Worm (Caenorhabditis elegans) whole organism, L3 larva: ENCODE data around the gene smg-3.

Source experiments
- R02D3.7 ChIP-seq: fragments of 150-350 bp; optimal IDR thresholded peaks from 2 replicates; lab custom pipeline; 2014; ENCODE audit warnings: missing biosample characterization, missing genetic modification characterization
- ZK546.5 ChIP-seq: sonication (generic microtip); optimal IDR thresholded peaks from 2 replicates; lab custom pipeline; 2017; ENCODE audit warnings: missing biosample characterization, missing genetic modification characterization
- aly-2 ChIP-seq: fragments of 150-350 bp; optimal IDR thresholded peaks from 2 replicates; lab custom pipeline; 2014; ENCODE audit warnings: missing biosample characterization, missing genetic modification characterization
- ama-1 ChIP-seq: fragments of 150-350 bp; optimal IDR thresholded peaks from 2 replicates; lab custom pipeline; 2018
- ceh-16 ChIP-seq: sonication (generic microtip); optimal IDR thresholded peaks from 2 replicates; lab custom pipeline; 2017; ENCODE audit warnings: missing biosample characterization, missing genetic modification characterization
- ceh-28 ChIP-seq: fragments of 150-350 bp; optimal IDR thresholded peaks from 2 replicates; lab custom pipeline; 2014; ENCODE audit warnings: missing biosample characterization, missing genetic modification reagents, missing genetic modification characterization
- ceh-82 ChIP-seq: fragments of 150-350 bp; optimal IDR thresholded peaks from 2 replicates; lab custom pipeline; 2014; ENCODE audit warnings: missing biosample characterization, missing genetic modification characterization
- ceh-9 ChIP-seq: sonication (generic microtip); optimal IDR thresholded peaks from 2 replicates; lab custom pipeline; 2018; ENCODE audit warnings: missing biosample characterization, missing genetic modification characterization
- daf-12 ChIP-seq: fragments of 150-350 bp; optimal IDR thresholded peaks from 2 replicates; lab custom pipeline; 2014; ENCODE audit warnings: missing biosample characterization, missing genetic modification reagents, missing genetic modification characterization
- egl-27 ChIP-seq: sonication (generic microtip); optimal IDR thresholded peaks from 4 replicates; lab custom pipeline; 2017; ENCODE audit warnings: missing biosample characterization, missing genetic modification reagents, missing genetic modification characterization
- egl-5 ChIP-seq: fragments of 150-350 bp; optimal IDR thresholded peaks from 2 replicates; lab custom pipeline; 2017; ENCODE audit warnings: missing biosample characterization, missing genetic modification reagents, missing genetic modification characterization, inconsistent platforms
- elt-1 ChIP-seq: fragments of 150-350 bp; optimal IDR thresholded peaks from 2 replicates; lab custom pipeline; 2014; ENCODE audit warnings: missing biosample characterization, missing genetic modification characterization
- elt-2 ChIP-seq: sonication (generic microtip); optimal IDR thresholded peaks from 2 replicates; lab custom pipeline; 2016; ENCODE audit warnings: missing genetic modification reagents, mild to moderate bottlenecking, missing genetic modification characterization, missing compliant biosample characterization
- elt-3 ChIP-seq, 3 experiments: fragments of 150-350 bp in 1 of 3; sonication (generic microtip) in 2 of 3; optimal IDR thresholded peaks; 2 replicates in 2 of 3; 4 replicates in 1 of 3; lab custom pipeline; 2014 to 2017; ENCODE audit warnings: missing biosample characterization in 3 of 3, missing genetic modification characterization in 3 of 3
- eor-1 ChIP-seq, 2 experiments: fragments of 150-350 bp; optimal IDR thresholded peaks; 2 replicates each; lab custom pipeline; 2014 to 2018; ENCODE audit warnings: missing biosample characterization in 2 of 2, missing genetic modification characterization in 2 of 2
- fkh-10 ChIP-seq: sonication (generic microtip); optimal IDR thresholded peaks from 2 replicates; lab custom pipeline; 2017; ENCODE audit warnings: missing biosample characterization, missing genetic modification reagents, missing genetic modification characterization
- fkh-2 ChIP-seq: fragments of 150-350 bp; optimal IDR thresholded peaks from 2 replicates; lab custom pipeline; 2014; ENCODE audit warnings: missing biosample characterization, missing genetic modification reagents, missing genetic modification characterization
- fos-1 ChIP-seq: fragments of 150-350 bp; optimal IDR thresholded peaks from 2 replicates; lab custom pipeline; 2014; ENCODE audit warnings: missing biosample characterization, missing genetic modification characterization
- hmg-11 ChIP-seq: sonication (generic microtip); optimal IDR thresholded peaks from 2 replicates; lab custom pipeline; 2016; ENCODE audit warnings: missing genetic modification characterization, missing compliant biosample characterization
- jun-1 ChIP-seq: fragments of 150-350 bp; optimal IDR thresholded peaks from 2 replicates; lab custom pipeline; 2014; ENCODE audit warnings: missing biosample characterization, missing genetic modification reagents, missing genetic modification characterization
- lin-15B ChIP-seq: fragments of 150-350 bp; optimal IDR thresholded peaks from 2 replicates; lab custom pipeline; 2014; ENCODE audit warnings: missing biosample characterization, missing genetic modification characterization
- lin-39 ChIP-seq: fragments of 150-350 bp; optimal IDR thresholded peaks from 2 replicates; lab custom pipeline; 2018; ENCODE audit warnings: missing biosample characterization, missing genetic modification reagents, missing genetic modification characterization
- lsy-12 ChIP-seq: sonication (generic microtip); optimal IDR thresholded peaks from 2 replicates; lab custom pipeline; 2016; ENCODE audit warnings: mild to moderate bottlenecking, missing genetic modification characterization, missing compliant biosample characterization
- mdl-1 ChIP-seq: fragments of 150-350 bp; optimal IDR thresholded peaks from 2 replicates; lab custom pipeline; 2014; ENCODE audit warnings: missing biosample characterization, missing genetic modification characterization
- mml-1 ChIP-seq: fragments of 150-350 bp; sonication (generic microtip); optimal IDR thresholded peaks from 3 replicates; lab custom pipeline; 2014; ENCODE audit warnings: missing biosample characterization, missing genetic modification characterization
- nfya-1 ChIP-seq: sonication (generic microtip); optimal IDR thresholded peaks from 2 replicates; lab custom pipeline; 2017; ENCODE audit warnings: missing genetic modification characterization, mild to moderate bottlenecking, missing compliant biosample characterization, antibody characterized with exemption, moderate library complexity; ENCODE audit not compliant: insufficient read depth
- nhr-11 ChIP-seq: fragments of 150-350 bp; optimal IDR thresholded peaks from 2 replicates; lab custom pipeline; 2014; ENCODE audit warnings: missing biosample characterization, missing genetic modification characterization
- nhr-12 ChIP-seq: fragments of 150-350 bp; optimal IDR thresholded peaks from 2 replicates; lab custom pipeline; 2014; ENCODE audit warnings: missing biosample characterization, missing genetic modification characterization
- nhr-23 ChIP-seq: fragments of 150-350 bp; optimal IDR thresholded peaks from 2 replicates; lab custom pipeline; 2014; ENCODE audit warnings: missing biosample characterization, missing genetic modification reagents, missing genetic modification characterization
- nhr-237 ChIP-seq: fragments of 150-350 bp; optimal IDR thresholded peaks from 2 replicates; lab custom pipeline; 2014; ENCODE audit warnings: missing biosample characterization, missing genetic modification characterization
- nhr-25 ChIP-seq: sonication (generic microtip); optimal IDR thresholded peaks from 2 replicates; lab custom pipeline; 2017; ENCODE audit warnings: missing biosample characterization, missing genetic modification characterization
- nhr-28 ChIP-seq: fragments of 150-350 bp; optimal IDR thresholded peaks from 2 replicates; lab custom pipeline; 2014; ENCODE audit warnings: missing biosample characterization, missing genetic modification characterization
- nhr-43 ChIP-seq: sonication (generic microtip); optimal IDR thresholded peaks from 2 replicates; lab custom pipeline; 2016; ENCODE audit warnings: mild to moderate bottlenecking, missing genetic modification characterization, missing compliant biosample characterization; ENCODE audit not compliant: poor library complexity, severe bottlenecking
- nhr-67 ChIP-seq: fragments of 150-350 bp; optimal IDR thresholded peaks from 2 replicates; lab custom pipeline; 2014; ENCODE audit warnings: missing biosample characterization, missing genetic modification characterization
- nhr-76 ChIP-seq: fragments of 150-350 bp; sonication (generic microtip); optimal IDR thresholded peaks from 5 replicates; lab custom pipeline; 2014; ENCODE audit warnings: missing biosample characterization, missing genetic modification characterization
- nhr-77 ChIP-seq: fragments of 150-350 bp; optimal IDR thresholded peaks from 2 replicates; lab custom pipeline; 2014; ENCODE audit warnings: missing biosample characterization, missing genetic modification characterization
- pha-4 ChIP-seq: fragments of 150-350 bp; optimal IDR thresholded peaks from 2 replicates; lab custom pipeline; 2014; ENCODE audit warnings: missing biosample characterization, missing genetic modification reagents, missing genetic modification characterization
- pqm-1 ChIP-seq: fragments of 150-350 bp; optimal IDR thresholded peaks from 2 replicates; lab custom pipeline; 2017; ENCODE audit warnings: missing biosample characterization, missing genetic modification characterization, inconsistent platforms
- sea-2 ChIP-seq: fragments of 150-350 bp; sonication (generic microtip); optimal IDR thresholded peaks from 4 replicates; lab custom pipeline; 2014; ENCODE audit warnings: missing biosample characterization, missing genetic modification reagents, missing genetic modification characterization
- skn-1 ChIP-seq: fragments of 150-350 bp; optimal IDR thresholded peaks from 2 replicates; lab custom pipeline; 2014; ENCODE audit warnings: missing biosample characterization, missing genetic modification characterization
- snpc-4 ChIP-seq: fragments of 150-350 bp; optimal IDR thresholded peaks from 2 replicates; lab custom pipeline; 2014; ENCODE audit warnings: missing biosample characterization, missing genetic modification characterization
- tbx-2 ChIP-seq: sonication (generic microtip); optimal IDR thresholded peaks from 2 replicates; lab custom pipeline; 2016; ENCODE audit warnings: mild to moderate bottlenecking, missing genetic modification characterization, missing compliant biosample characterization
- unc-39 ChIP-seq: sonication (generic microtip); optimal IDR thresholded peaks from 4 replicates; lab custom pipeline; 2017; ENCODE audit warnings: missing biosample characterization, missing genetic modification characterization
- unc-62 ChIP-seq: fragments of 150-350 bp; sonication (generic microtip); optimal IDR thresholded peaks from 4 replicates; lab custom pipeline; 2014; ENCODE audit warnings: missing biosample characterization, missing genetic modification reagents, missing genetic modification characterization
- zag-1 ChIP-seq: fragments of 150-350 bp; optimal IDR thresholded peaks from 2 replicates; lab custom pipeline; 2014; ENCODE audit warnings: missing biosample characterization, missing genetic modification characterization
- ztf-11 ChIP-seq: fragments of 150-350 bp; optimal IDR thresholded peaks from 2 replicates; lab custom pipeline; 2014; ENCODE audit warnings: missing biosample characterization, missing genetic modification characterization
- ztf-4 ChIP-seq: fragments of 150-350 bp; optimal IDR thresholded peaks from 2 replicates; lab custom pipeline; 2014; ENCODE audit warnings: missing biosample characterization, missing genetic modification characterization

The smg-3 gene

ce11 chrIV:6325772-6326171 is 47.1 kb downstream of the smg-3 start:
- no peak for TF ChIP-seq nhr-77 (tag; lab: Kevin White, UChicago)
- no peak for TF ChIP-seq ztf-4
- TF ChIP-seq hmg-11 (tag; lab: Kevin White, UChicago): no peak
- no peak for TF ChIP-seq skn-1 (tag; lab: Kevin White, UChicago)
- no peak for TF ChIP-seq pqm-1 (tag; lab: Kevin White, UChicago)

DNA sequence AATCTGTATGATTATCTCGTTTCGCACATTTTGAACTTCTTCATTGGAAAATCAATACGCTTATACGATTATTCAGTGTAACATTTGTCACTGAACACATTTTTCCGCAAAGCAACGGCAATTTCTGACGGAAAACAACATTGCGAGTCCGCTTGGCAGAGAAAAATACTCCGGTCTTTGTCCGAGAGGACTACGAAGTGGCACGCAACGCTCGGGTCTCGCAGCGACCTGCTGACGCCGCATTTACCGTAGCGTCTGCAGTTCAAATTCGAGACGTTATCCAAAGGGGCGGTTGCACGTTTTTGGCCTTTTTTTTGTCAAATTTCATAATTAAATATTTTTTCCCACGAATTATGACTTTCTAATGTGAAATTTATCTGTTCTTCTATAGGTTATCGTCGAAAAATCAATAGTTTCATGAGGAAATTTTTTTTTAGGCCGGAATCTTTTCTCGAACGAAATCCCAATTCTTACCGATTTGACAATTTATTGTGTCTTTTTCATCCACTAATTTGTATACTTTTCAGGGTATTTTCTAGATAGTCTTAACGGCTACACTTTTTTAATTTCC is 49.2 kb downstream of the smg-3 start, which contains the start of gene sqd-1:
sqd-1 (plus strand) TSS at position 521 of the 571 bp plus-strand sequence.
- peak; percentile 57 for TF ChIP-seq zag-1 (tag; lab: Kevin White, UChicago)
- TF ChIP-seq ama-1 (lab: Kevin White, UChicago): peak; percentile 39
- TF ChIP-seq nhr-43 (tag; lab: Kevin White, UChicago): peak; percentile 96
- TF ChIP-seq nhr-67 (tag; lab: Kevin White, UChicago): no peak
- no peak for TF ChIP-seq nhr-12
- TF ChIP-seq R02D3.7: peak; percentile 96
- TF ChIP-seq ztf-4: peak; percentile 76
- peak; percentile 98 for TF ChIP-seq nhr-23 (tag; lab: Kevin White, UChicago)
- peak; percentile 98 for TF ChIP-seq lsy-12 (tag; lab: Kevin White, UChicago)
- peak in 1 of 3 experiments; percentile 89 for TF ChIP-seq elt-3 (tag; optimal IDR thresholded peaks at IDR 0.05; lab: Kevin White, UChicago)
- peak; percentile 96 for TF ChIP-seq egl-5 (tag; lab: Kevin White, UChicago)
- peak; percentile 86 for TF ChIP-seq snpc-4 (tag; lab: Kevin White, UChicago)
- no peak for TF ChIP-seq fkh-2 (tag; lab: Kevin White, UChicago)
- peak; percentile 92 for TF ChIP-seq hmg-11 (tag; lab: Kevin White, UChicago)
- TF ChIP-seq fos-1 (tag; lab: Kevin White, UChicago): no peak
- TF ChIP-seq nhr-11: peak; percentile 78
- peak; percentile 79 for TF ChIP-seq elt-2 (tag; lab: Kevin White, UChicago)
- peak; percentile 15 for TF ChIP-seq mdl-1 (tag; lab: Kevin White, UChicago)
- no peak for TF ChIP-seq ceh-16
- peak; percentile 92 for TF ChIP-seq jun-1 (tag; lab: Kevin White, UChicago)
- no peak for TF ChIP-seq ceh-9
- peak; percentile 98 for TF ChIP-seq nfya-1 (tag; lab: Kevin White, UChicago)
- peak; percentile 79 for TF ChIP-seq fkh-10
- TF ChIP-seq ceh-28 (tag; lab: Kevin White, UChicago): peak; percentile 84
- TF ChIP-seq mml-1 (tag; lab: Kevin White, UChicago): no peak
- TF ChIP-seq daf-12 (tag; lab: Kevin White, UChicago): no peak
- TF ChIP-seq eor-1 (tag; optimal IDR thresholded peaks at IDR 0.05; lab: Kevin White, UChicago): no peak
- no peak for TF ChIP-seq sea-2 (GFP tag; lab: Kevin White, UChicago)
- peak; percentile 1 for TF ChIP-seq nhr-76 (tag; lab: Kevin White, UChicago)
- TF ChIP-seq skn-1 (tag; lab: Kevin White, UChicago): peak; percentile 73
- peak; percentile 90 for TF ChIP-seq tbx-2
- TF ChIP-seq unc-62 (GFP tag; lab: Kevin White, UChicago): peak; percentile 59
- no peak for TF ChIP-seq unc-39 (tag; lab: Kevin White, UChicago)
- TF ChIP-seq pqm-1 (tag; lab: Kevin White, UChicago): peak; percentile 83
- peak; percentile 98 for TF ChIP-seq nhr-25
- TF ChIP-seq egl-27 (tag; lab: Kevin White, UChicago): peak; percentile 78
- no peak for TF ChIP-seq aly-2 (tag; lab: Kevin White, UChicago)
- TF ChIP-seq lin-15B (tag; lab: Kevin White, UChicago): peak; percentile 97
- TF ChIP-seq nhr-77 (tag; lab: Kevin White, UChicago): peak; percentile 37
- peak; percentile 99 for TF ChIP-seq lin-39 (tag; lab: Kevin White, UChicago)
- TF ChIP-seq nhr-237 (tag; lab: Kevin White, UChicago): no peak
- TF ChIP-seq elt-1 (tag; lab: Kevin White, UChicago): peak; percentile 55
- peak; percentile 83 for TF ChIP-seq ceh-82 (tag; lab: Kevin White, UChicago)
- peak; percentile 98 for TF ChIP-seq pha-4
- peak; percentile 100 for TF ChIP-seq ZK546.5
- TF ChIP-seq nhr-28 (tag; lab: Kevin White, UChicago): no peak
- no peak for TF ChIP-seq ztf-11
